Worm (Caenorhabditis elegans) whole organism, L4 larva: Measurements from ENCODE around the gene B0454.5.

Experiments
- F49E8.2 ChIP-seq: sonication (generic microtip); optimal IDR thresholded peaks from 2 replicates; lab custom pipeline; 2016; ENCODE audit warnings: missing compliant biosample characterization, mild to moderate bottlenecking, missing genetic modification characterization, borderline replicate concordance
- ZK337.2 ChIP-seq: fragments of 200-800 bp; sonication (Bioruptor generic); IDR thresholded peaks from 2 replicates; pipeline ENCODE4 v1.3.6; 2022; ENCODE audit warnings: missing genetic modification reagents, missing genetic modification characterization, missing compliant biosample characterization
- aha-1 ChIP-seq: fragments of 150-350 bp; peaks from one replicate; lab custom pipeline; 2014; ENCODE audit warnings: missing biosample characterization, missing genetic modification characterization
- ceh-32 ChIP-seq: sonication (generic microtip); optimal IDR thresholded peaks from 2 replicates; lab custom pipeline; 2016; ENCODE audit warnings: mild to moderate bottlenecking, missing genetic modification characterization, missing compliant biosample characterization; ENCODE audit not compliant: poor library complexity
- ceh-44 ChIP-seq: fragments of 200-800 bp; sonication (Bioruptor generic); IDR thresholded peaks from 2 replicates; pipeline ENCODE4 v1.3.6; 2022; ENCODE audit warnings: missing genetic modification reagents, missing genetic modification characterization, missing compliant biosample characterization
- ceh-82 ChIP-seq: sonication (generic microtip); optimal IDR thresholded peaks from 2 replicates; lab custom pipeline; 2017; ENCODE audit warnings: missing biosample characterization, missing genetic modification characterization
- daf-12 ChIP-seq: fragments of 150-350 bp; optimal IDR thresholded peaks from 2 replicates; lab custom pipeline; 2014; ENCODE audit warnings: missing biosample characterization, missing genetic modification reagents, missing genetic modification characterization
- dmd-6 ChIP-seq: fragments of 200-800 bp; sonication (Bioruptor generic); IDR thresholded peaks from 2 replicates; pipeline ENCODE4 v1.3.6; 2022; ENCODE audit warnings: missing genetic modification reagents, missing genetic modification characterization, missing compliant biosample characterization
- dmd-8 ChIP-seq: fragments of 200-800 bp; sonication (Bioruptor generic); IDR thresholded peaks from 2 replicates; pipeline ENCODE4 v1.3.6; 2022; ENCODE audit warnings: missing genetic modification characterization, missing compliant biosample characterization
- dmd-9 ChIP-seq: fragments of 200-800 bp; sonication (Bioruptor generic); IDR thresholded peaks from 2 replicates; pipeline ENCODE4 v1.3.6; 2022; ENCODE audit warnings: missing genetic modification reagents, missing genetic modification characterization, missing compliant biosample characterization
- duxl-1 ChIP-seq: sonication (generic microtip); optimal IDR thresholded peaks from 2 replicates; lab custom pipeline; 2016; ENCODE audit warnings: mild to moderate bottlenecking, missing genetic modification characterization, moderate library complexity, missing compliant biosample characterization; ENCODE audit not compliant: poor library complexity
- fos-1 ChIP-seq: fragments of 150-350 bp; optimal IDR thresholded peaks from 2 replicates; lab custom pipeline; 2014; ENCODE audit warnings: missing biosample characterization, missing genetic modification characterization
- gei-8 ChIP-seq: fragments of 200-800 bp; sonication (Bioruptor generic); optimal IDR thresholded peaks from 2 replicates; lab custom pipeline; 2018; ENCODE audit warnings: mild to moderate bottlenecking, missing genetic modification characterization, missing compliant biosample characterization
- hif-1 ChIP-seq, 2 experiments: sonication (generic microtip); optimal IDR thresholded peaks; 2 replicates each; lab custom pipeline; 2016 to 2017; ENCODE audit warnings: missing compliant biosample characterization in 2 of 2, missing genetic modification characterization in 2 of 2, missing genetic modification reagents in 2 of 2, missing genotype in 2 of 2, mild to moderate bottlenecking in 1 of 2
- hlh-11 ChIP-seq: fragments of 200-800 bp; sonication (Bioruptor generic); optimal IDR thresholded peaks from 2 replicates; lab custom pipeline; 2018; ENCODE audit warnings: mild to moderate bottlenecking, missing genetic modification characterization, missing compliant biosample characterization
- lin-13 ChIP-seq: fragments of 150-350 bp; optimal IDR thresholded peaks from 2 replicates; lab custom pipeline; 2014; ENCODE audit warnings: missing biosample characterization, missing genetic modification reagents, missing genetic modification characterization
- lin-29 ChIP-seq: fragments of 200-800 bp; sonication (Bioruptor generic); IDR thresholded peaks from 2 replicates; pipeline ENCODE4 v1.3.6; 2022; ENCODE audit warnings: missing genetic modification reagents, missing genetic modification characterization, missing compliant biosample characterization
- madf-9 ChIP-seq: fragments of 200-800 bp; sonication (Bioruptor generic); conservative IDR thresholded peaks from 2 replicates; pipeline ENCODE4 v1.3.6; 2022; ENCODE audit warnings: missing genetic modification reagents, missing genetic modification characterization, missing compliant biosample characterization
- mdl-1 ChIP-seq, 2 experiments: fragments of 150-350 bp in 1 of 2; sonication (generic microtip) in 1 of 2; optimal IDR thresholded peaks; 2 replicates each; lab custom pipeline; 2014 to 2017; ENCODE audit warnings: missing biosample characterization in 2 of 2, missing genetic modification characterization in 2 of 2
- mes-2 ChIP-seq: sonication (generic microtip); optimal IDR thresholded peaks from 2 replicates; lab custom pipeline; 2016; ENCODE audit warnings: missing genotype, mild to moderate bottlenecking, missing genetic modification characterization, missing compliant biosample characterization; ENCODE audit not compliant: poor library complexity, severe bottlenecking
- mxl-2 ChIP-seq: fragments of 200-800 bp; sonication (Bioruptor generic); conservative IDR thresholded peaks from 2 replicates; pipeline ENCODE4 v1.3.6; 2022; ENCODE audit warnings: missing genetic modification reagents, missing genetic modification characterization, missing compliant biosample characterization
- nhr-10 ChIP-seq: fragments of 150-350 bp; optimal IDR thresholded peaks from 2 replicates; lab custom pipeline; 2014; ENCODE audit warnings: missing biosample characterization, missing genetic modification characterization
- nhr-102 ChIP-seq: sonication (generic microtip); optimal IDR thresholded peaks from 2 replicates; lab custom pipeline; 2016; ENCODE audit warnings: mild to moderate bottlenecking, missing genetic modification characterization, moderate library complexity, missing compliant biosample characterization
- nhr-11 ChIP-seq: fragments of 150-350 bp; optimal IDR thresholded peaks from 2 replicates; lab custom pipeline; 2014; ENCODE audit warnings: missing biosample characterization, missing genetic modification characterization
- nhr-111 ChIP-seq: fragments of 200-800 bp; sonication (Bioruptor generic); optimal IDR thresholded peaks from 2 replicates; lab custom pipeline; 2018; ENCODE audit warnings: mild to moderate bottlenecking, missing genetic modification characterization, missing compliant biosample characterization
- nhr-25 ChIP-seq: sonication (generic microtip); optimal IDR thresholded peaks from 2 replicates; lab custom pipeline; 2017; ENCODE audit warnings: missing genetic modification characterization, mild to moderate bottlenecking, missing compliant biosample characterization, antibody characterized with exemption, moderate library complexity, borderline replicate concordance; ENCODE audit not compliant: insufficient read depth
- nhr-41 ChIP-seq: fragments of 200-800 bp; sonication (Bioruptor generic); IDR thresholded peaks from 2 replicates; pipeline ENCODE4 v1.3.6; 2022; ENCODE audit warnings: missing genetic modification reagents, missing genetic modification characterization, missing compliant biosample characterization
- set-16 ChIP-seq: fragments of 200-800 bp; sonication (Bioruptor generic); IDR thresholded peaks from 2 replicates; pipeline ENCODE4 v1.3.6; 2022; ENCODE audit warnings: missing genetic modification reagents, missing genetic modification characterization, missing compliant biosample characterization
- skn-1 ChIP-seq: fragments of 150-350 bp; optimal IDR thresholded peaks from 2 replicates; lab custom pipeline; 2014; ENCODE audit warnings: missing biosample characterization, missing genetic modification characterization
- snpc-1.2 ChIP-seq: fragments of 200-800 bp; sonication (Bioruptor generic); IDR thresholded peaks from 2 replicates; pipeline ENCODE4 v1.3.6; 2022; ENCODE audit warnings: missing genetic modification reagents, missing genetic modification characterization, missing compliant biosample characterization
- tra-1 ChIP-seq: fragments of 200-800 bp; sonication (Bioruptor generic); IDR thresholded peaks from 2 replicates; pipeline ENCODE4 v1.3.6; 2022; ENCODE audit warnings: missing genetic modification reagents, missing genetic modification characterization, missing compliant biosample characterization
- unc-130 ChIP-seq: sonication (generic microtip); optimal IDR thresholded peaks from 2 replicates; lab custom pipeline; 2016; ENCODE audit warnings: missing genetic modification reagents, missing genetic modification characterization, missing compliant biosample characterization
- unc-62 ChIP-seq, 3 experiments: fragments of 150-350 bp in 1 of 3; sonication (generic microtip); optimal IDR thresholded peaks in 2 of 3; peaks in 1 of 3; 1 replicate in 1 of 3; 2 replicates in 2 of 3; lab custom pipeline; 2014 to 2017; ENCODE audit warnings: missing biosample characterization in 3 of 3, missing genetic modification characterization in 3 of 3, missing genetic modification reagents in 3 of 3, missing genotype in 1 of 3

B0454.5 gene

ce11 chrII:3038453-3038909 lies at the start of gene B0454.5, which contains the start of gene B0454.26:
B0454.5 (plus strand) TSS chrII:3038859.
B0454.26 (minus strand) TSS chrII:3038553.
- TF ChIP-seq nhr-111 (no peak), lin-13 (GFP tag; lab: Kevin White, UChicago) (no peak), mes-2 (tag; lab: Kevin White, UChicago) (no peak), aha-1 (tag; lab: Kevin White, UChicago) (no peak), nhr-10 (tag; lab: Kevin White, UChicago) (no peak), snpc-1.2 (no peak), ceh-32 (tag; lab: Kevin White, UChicago) (no peak), tra-1 (no peak), fos-1 (no peak), skn-1 (tag; lab: Kevin White, UChicago) (no peak), nhr-102 (tag; lab: Kevin White, UChicago) (no peak), lin-29 (GFP tag; lab: Robert Waterston, UW) (no peak), nhr-25 (tag; lab: Kevin White, UChicago) (no peak)

- TF ChIP-seq dmd-8 (GFP tag; lab: Robert Waterston, UW): 0 out of 2 replicates have a peak, but pooled peaks have one; percentile 22
- 0 out of 2 replicates have a peak, but pooled peaks have one; percentile 20 for TF ChIP-seq madf-9 (GFP tag; lab: Robert Waterston, UW)
- TF ChIP-seq set-16 (GFP tag; lab: Robert Waterston, UW): peak; percentile 75
- TF ChIP-seq, all 104 proteins: peak for 3; not testable (repeated sequence) for 101
Measured at ce11 chrII:2989076-2989475, 49.6 kb upstream of the B0454.5 start.

- TF ChIP-seq ceh-82 (tag; lab: Kevin White, UChicago): no peak
- no peak for TF ChIP-seq lin-13 (GFP tag; lab: Kevin White, UChicago)
- TF ChIP-seq unc-62 (GFP tag; optimal IDR thresholded peaks at IDR 0.05 in 1 of 2; lab: Kevin White, UChicago): peak in 1 of 2 experiments; percentile 75
- TF ChIP-seq unc-62 (tag; optimal IDR thresholded peaks at IDR 0.05; lab: Kevin White, UChicago): no peak
Measured at ce11 chrII:2990089-2990488, 48.6 kb upstream of the B0454.5 start.

ce11 chrII:2991555-2992083 lies 47.0 kb upstream of the B0454.5 start, which contains the start of gene K08A2.2:
K08A2.2 (plus strand) TSS chrII:2991605.
- peak; percentile 18; the same call in 1 of the 2 replicates for TF ChIP-seq dmd-9 (GFP tag; lab: Robert Waterston, UW)
- TF ChIP-seq hlh-11 (tag; lab: Kevin White, UChicago): no peak
- TF ChIP-seq ZK337.2: 0 out of 2 replicates have a peak, but pooled peaks have one; percentile 34
- TF ChIP-seq unc-130 (GFP tag; lab: Kevin White, UChicago): peak; percentile 31
- 0 out of 2 replicates have a peak, but pooled peaks have one; percentile 46 for TF ChIP-seq ceh-44 (GFP tag; lab: Robert Waterston, UW)
- no peak for TF ChIP-seq nhr-11 (tag; lab: Kevin White, UChicago)
- TF ChIP-seq nhr-41: no peak
- TF ChIP-seq hif-1 (tag; optimal IDR thresholded peaks at IDR 0.05; lab: Kevin White, UChicago): peak in 1 of 2 experiments; percentile 35
- TF ChIP-seq dmd-6 (GFP tag; lab: Robert Waterston, UW): no peak
- TF ChIP-seq mes-2 (tag; lab: Kevin White, UChicago): peak; percentile 91
- TF ChIP-seq mxl-2: no peak

- TF ChIP-seq daf-12 (tag; lab: Kevin White, UChicago) (no peak), duxl-1 (tag; lab: Kevin White, UChicago) (no peak), F49E8.2 (no peak), mdl-1 (tag; optimal IDR thresholded peaks at IDR 0.05; lab: Kevin White, UChicago) (no peak), gei-8 (no peak), dmd-6 (GFP tag; lab: Robert Waterston, UW) (no peak), mes-2 (tag; lab: Kevin White, UChicago) (peak; percentile 53)
Measured at ce11 chrII:2992300-2992699, 46.4 kb upstream of the B0454.5 start.
